Fruit fly (Drosophila melanogaster) whole organism, embryonic: ENCODE measurements around the gene CG32797.

Source experiments
- Adf1 ChIP-seq: fragments of 200-800 bp; sonication (Bioruptor generic); IDR thresholded peaks from 2 replicates; pipeline ENCODE4 v1.3.6; 2022; ENCODE audit warnings: missing biosample characterization, missing genetic modification characterization
- Atf6 ChIP-seq: fragments of 200-800 bp; sonication (Bioruptor generic); IDR thresholded peaks from 2 replicates; pipeline ENCODE4 v1.3.6; 2022; ENCODE audit warnings: missing biosample characterization, missing genetic modification characterization
- Bgb ChIP-seq: fragments of 200-800 bp; sonication (Bioruptor generic); IDR thresholded peaks from 2 replicates; pipeline ENCODE4 v1.3.6; 2022; ENCODE audit warnings: missing biosample characterization, missing genetic modification characterization; ENCODE audit not compliant: partially characterized antibody
- Bteb2 ChIP-seq: fragments of 200-800 bp; sonication (Bioruptor generic); optimal IDR thresholded peaks from 2 replicates; lab custom pipeline; 2016; ENCODE audit warnings: missing biosample characterization, missing genetic modification characterization
- CG1024 ChIP-seq: fragments of 200-800 bp; sonication (Bioruptor generic); IDR thresholded peaks from 2 replicates; pipeline ENCODE4 v1.3.6; 2022; ENCODE audit warnings: missing biosample characterization, missing genetic modification characterization
- CG10366 ChIP-seq: fragments of 200-800 bp; sonication (Bioruptor generic); IDR thresholded peaks from 2 replicates; pipeline ENCODE4 v1.3.6; 2022; ENCODE audit warnings: missing biosample characterization, missing genetic modification characterization
- CG15011 ChIP-seq: fragments of 200-800 bp; sonication (Bioruptor generic); optimal IDR thresholded peaks from 3 replicates; lab custom pipeline; 2018; ENCODE audit warnings: missing biosample characterization, mild to moderate bottlenecking, missing genetic modification characterization
- CG16813 ChIP-seq: fragments of 200-800 bp; sonication (Bioruptor generic); IDR thresholded peaks from 3 replicates; pipeline ENCODE4 v1.3.6; 2022; ENCODE audit warnings: missing biosample characterization, missing genetic modification characterization; ENCODE audit not compliant: partially characterized antibody
- CG18476 ChIP-seq: fragments of 200-800 bp; sonication (Bioruptor generic); optimal IDR thresholded peaks from 2 replicates; lab custom pipeline; 2016; ENCODE audit warnings: missing biosample characterization, mild to moderate bottlenecking, missing genetic modification characterization
- CG2129 ChIP-seq: fragments of 200-800 bp; sonication (Bioruptor generic); IDR thresholded peaks from 2 replicates; pipeline ENCODE4 v1.3.6; 2022; ENCODE audit warnings: missing biosample characterization, missing genetic modification characterization; ENCODE audit not compliant: partially characterized antibody
- CG2199 ChIP-seq: fragments of 200-800 bp; sonication (Bioruptor generic); IDR thresholded peaks from 3 replicates; pipeline ENCODE4 v1.3.6; 2022; ENCODE audit warnings: missing biosample characterization, missing genetic modification characterization
- CG3281 ChIP-seq: fragments of 200-800 bp; sonication (Bioruptor generic); optimal IDR thresholded peaks from 3 replicates; lab custom pipeline; 2017; ENCODE audit warnings: missing biosample characterization, mild to moderate bottlenecking, missing genetic modification characterization
- CG3726 ChIP-seq: fragments of 200-800 bp; sonication (Bioruptor generic); IDR thresholded peaks from 3 replicates; pipeline ENCODE4, ENCODE4 v1.3.6; 2022; ENCODE audit warnings: missing biosample characterization, missing genetic modification characterization
- CG4707 ChIP-seq: fragments of 200-800 bp; sonication (Bioruptor generic); optimal IDR thresholded peaks from 2 replicates; lab custom pipeline; 2018; ENCODE audit warnings: missing biosample characterization, mild to moderate bottlenecking, missing genetic modification characterization, moderate library complexity
- CG7271 ChIP-seq: fragments of 200-800 bp; sonication (Bioruptor generic); optimal IDR thresholded peaks from 2 replicates; lab custom pipeline; 2018; ENCODE audit warnings: missing biosample characterization, mild to moderate bottlenecking, missing genetic modification characterization, moderate library complexity
- CG7963 ChIP-seq: fragments of 200-800 bp; sonication (Bioruptor generic); IDR thresholded peaks from 3 replicates; pipeline ENCODE4 v1.3.6; 2022; ENCODE audit warnings: missing biosample characterization, missing genetic modification characterization; ENCODE audit not compliant: partially characterized antibody
- CG9437 ChIP-seq: fragments of 200-800 bp; sonication (Bioruptor generic); optimal IDR thresholded peaks from 2 replicates; lab custom pipeline; 2018; ENCODE audit warnings: missing biosample characterization, mild to moderate bottlenecking, missing genetic modification characterization
- CG9609 ChIP-seq: fragments of 200-800 bp; sonication (Bioruptor generic); optimal IDR thresholded peaks from 3 replicates; lab custom pipeline; 2016; ENCODE audit warnings: missing biosample characterization, missing genetic modification characterization
- CG9817 ChIP-seq: fragments of 200-800 bp; sonication (Bioruptor generic); optimal IDR thresholded peaks from 2 replicates; lab custom pipeline; 2018; ENCODE audit warnings: missing biosample characterization, mild to moderate bottlenecking, missing genetic modification characterization, moderate library complexity
- CHES-1-like ChIP-seq: fragments of 200-800 bp; sonication (Bioruptor generic); optimal IDR thresholded peaks from 2 replicates; lab custom pipeline; 2016; ENCODE audit warnings: missing biosample characterization, missing genetic modification characterization
- Drgx ChIP-seq: fragments of 200-800 bp; sonication (Bioruptor generic); IDR thresholded peaks from 2 replicates; pipeline ENCODE4 v1.3.6; 2022; ENCODE audit warnings: missing biosample characterization, missing genetic modification characterization
- HmgZ ChIP-seq: fragments of 200-800 bp; sonication (Bioruptor generic); optimal IDR thresholded peaks from 2 replicates; lab custom pipeline; 2018; ENCODE audit warnings: missing biosample characterization, mild to moderate bottlenecking, missing genetic modification characterization
- Hsf ChIP-seq: fragments of 200-800 bp; sonication (Bioruptor generic); optimal IDR thresholded peaks from 3 replicates; lab custom pipeline; 2016; ENCODE audit warnings: missing biosample characterization, missing genetic modification characterization
- Meics ChIP-seq: fragments of 200-800 bp; sonication (Bioruptor generic); optimal IDR thresholded peaks from 2 replicates; lab custom pipeline; 2017; ENCODE audit warnings: missing biosample characterization, mild to moderate bottlenecking, missing genetic modification characterization
- NC2β ChIP-seq: fragments of 200-800 bp; sonication (Bioruptor generic); optimal IDR thresholded peaks from 2 replicates; lab custom pipeline; 2016; ENCODE audit warnings: missing biosample characterization, missing genetic modification characterization
- Six4 ChIP-seq: fragments of 200-800 bp; sonication (Bioruptor generic); optimal IDR thresholded peaks from 2 replicates; lab custom pipeline; 2016; ENCODE audit warnings: missing biosample characterization, missing genetic modification characterization
- Sry-δ ChIP-seq: fragments of 200-800 bp; sonication (Bioruptor generic); optimal IDR thresholded peaks from 2 replicates; lab custom pipeline; 2016; ENCODE audit warnings: missing biosample characterization, missing genetic modification characterization
- Ssrp ChIP-seq: fragments of 200-800 bp; sonication (Bioruptor generic); optimal IDR thresholded peaks from 2 replicates; lab custom pipeline; 2018; ENCODE audit warnings: missing biosample characterization, mild to moderate bottlenecking, missing genetic modification characterization, moderate library complexity
- Stat92E ChIP-seq, 3 experiments: fragments of >200 bp in 2 of 3; fragments of 200-800 bp in 1 of 3; sonication (Bioruptor generic) in 1 of 3; optimal IDR thresholded peaks; 2 replicates each; lab custom pipeline; 2017 to 2019; ENCODE audit warnings: missing biosample characterization in 3 of 3, missing genetic modification characterization in 3 of 3, mild to moderate bottlenecking in 1 of 3, moderate library complexity in 1 of 3
- Usf ChIP-seq: fragments of 200-800 bp; sonication (Bioruptor generic); optimal IDR thresholded peaks from 2 replicates; lab custom pipeline; 2017; ENCODE audit warnings: missing genotype, missing biosample characterization, missing genetic modification characterization
- Xrp1 ChIP-seq: fragments of 200-800 bp; sonication (Bioruptor generic); IDR thresholded peaks from 2 replicates; pipeline ENCODE4 v1.3.6; 2022; ENCODE audit warnings: missing biosample characterization, missing genetic modification characterization
- ase ChIP-seq: fragments of 200-800 bp; sonication (Bioruptor generic); IDR thresholded peaks from 3 replicates; pipeline ENCODE4 v1.3.6; 2022; ENCODE audit warnings: missing biosample characterization, missing genetic modification characterization
- croc ChIP-seq: fragments of 200-800 bp; sonication (Bioruptor generic); conservative IDR thresholded peaks from 3 replicates; pipeline ENCODE4 v1.3.6; 2022; ENCODE audit warnings: missing biosample characterization, missing genetic modification characterization
- dimm ChIP-seq: fragments of 200-800 bp; sonication (Bioruptor generic); IDR thresholded peaks from 2 replicates; pipeline ENCODE4 v1.3.6; 2022; ENCODE audit warnings: missing biosample characterization, missing genetic modification characterization
- gsb ChIP-seq: fragments of 200-800 bp; sonication (Bioruptor generic); IDR thresholded peaks from 2 replicates; pipeline ENCODE4 v1.3.6; 2022; ENCODE audit warnings: missing biosample characterization, missing genetic modification characterization
- jing ChIP-seq: fragments of 200-800 bp; sonication (Bioruptor generic); optimal IDR thresholded peaks from 2 replicates; lab custom pipeline; 2018; ENCODE audit warnings: missing biosample characterization, mild to moderate bottlenecking, missing genetic modification characterization
- jumu ChIP-seq: fragments of 200-800 bp; sonication (Bioruptor generic); optimal IDR thresholded peaks from 3 replicates; lab custom pipeline; 2016; ENCODE audit warnings: missing biosample characterization, missing genetic modification characterization
- ken ChIP-seq: fragments of 200-800 bp; sonication (Bioruptor generic); IDR thresholded peaks from 3 replicates; pipeline ENCODE4 v1.3.6; 2022; ENCODE audit warnings: missing biosample characterization, missing genetic modification characterization
- maf-S ChIP-seq: fragments of 200-800 bp; sonication (Bioruptor generic); optimal IDR thresholded peaks from 2 replicates; lab custom pipeline; 2016; ENCODE audit warnings: missing biosample characterization, missing genetic modification characterization
- nerfin-1 ChIP-seq: fragments of 200-800 bp; sonication (Bioruptor generic); optimal IDR thresholded peaks from 3 replicates; lab custom pipeline; 2019; ENCODE audit warnings: missing biosample characterization, mild to moderate bottlenecking, missing genetic modification characterization, moderate library complexity
- nerfin-2 ChIP-seq: fragments of 200-800 bp; sonication (Bioruptor generic); IDR thresholded peaks from 2 replicates; pipeline ENCODE4 v1.3.6; 2022; ENCODE audit warnings: missing biosample characterization, missing genetic modification characterization; ENCODE audit not compliant: partially characterized antibody
- prd ChIP-seq, 3 experiments: fragments of >200 bp in 2 of 3; fragments of 200-800 bp in 1 of 3; sonication (Bioruptor generic) in 1 of 3; optimal IDR thresholded peaks in 2 of 3; IDR thresholded peaks in 1 of 3; 2 replicates in 2 of 3; 3 replicates in 1 of 3; pipeline versions ENCODE4 v1.3.6 to Lab custom; 2017 to 2022; ENCODE audit warnings: missing biosample characterization in 1 of 3, missing genetic modification characterization in 1 of 3
- schlank ChIP-seq: fragments of 200-800 bp; sonication (Bioruptor generic); optimal IDR thresholded peaks from 2 replicates; lab custom pipeline; 2018; ENCODE audit warnings: missing biosample characterization, mild to moderate bottlenecking, missing genetic modification characterization
- scrt ChIP-seq: fragments of 200-800 bp; sonication (Bioruptor generic); optimal IDR thresholded peaks from 2 replicates; lab custom pipeline; 2018; ENCODE audit warnings: missing biosample characterization, mild to moderate bottlenecking, missing genetic modification characterization, moderate library complexity
- slp2 ChIP-seq: fragments of 200-800 bp; sonication (Bioruptor generic); optimal IDR thresholded peaks from 2 replicates; lab custom pipeline; 2016; ENCODE audit warnings: missing biosample characterization, missing genetic modification characterization
- so ChIP-seq: fragments of 200-800 bp; sonication (Bioruptor generic); IDR thresholded peaks from 3 replicates; pipeline ENCODE4 v1.3.6; 2022; ENCODE audit warnings: missing biosample characterization, missing genetic modification characterization
- stc ChIP-seq: fragments of 200-800 bp; sonication (Bioruptor generic); IDR thresholded peaks from 2 replicates; pipeline ENCODE4 v1.3.6; 2022; ENCODE audit warnings: missing biosample characterization, missing genetic modification characterization
- sug ChIP-seq: fragments of 200-800 bp; optimal IDR thresholded peaks from 2 replicates; lab custom pipeline; 2019; ENCODE audit warnings: missing biosample characterization, mild to moderate bottlenecking, missing genetic modification characterization, moderate library complexity
- tgo ChIP-seq: fragments of 200-800 bp; sonication (Bioruptor generic); IDR thresholded peaks from 3 replicates; pipeline ENCODE4 v1.3.6; 2022; ENCODE audit warnings: missing biosample characterization, missing genetic modification characterization
- unpg ChIP-seq: fragments of 200-800 bp; sonication (Bioruptor generic); optimal IDR thresholded peaks from 3 replicates; lab custom pipeline; 2018; ENCODE audit warnings: missing biosample characterization, mild to moderate bottlenecking, missing genetic modification characterization, moderate library complexity

The CG32797 gene

DNA sequence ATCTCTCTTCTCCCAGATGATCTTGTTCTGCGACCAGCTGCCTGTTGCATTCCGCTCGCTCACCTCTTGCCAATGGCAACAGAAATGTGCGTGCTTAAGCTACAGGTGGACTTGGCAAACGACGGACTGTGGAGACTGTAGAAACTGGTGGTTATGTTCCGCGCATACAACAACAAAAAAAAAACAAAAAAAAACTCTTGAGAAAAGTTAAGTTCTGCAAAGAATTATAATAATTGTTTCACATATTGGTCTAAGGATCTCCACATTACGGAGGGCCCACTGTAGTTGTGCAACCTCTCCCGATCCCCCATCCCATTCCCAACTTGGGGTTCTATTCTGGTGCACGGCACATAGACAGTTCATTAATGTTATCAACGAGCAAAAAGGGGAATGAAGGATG lies 42.9 kb upstream of the CG32797 start (continued):
- TF ChIP-seq maf-S (no peak), Bteb2 (GFP tag; lab: Kevin White, UChicago) (peak; percentile 4), stc (peak; percentile 47; the same call in 1 of the 2 replicates), Atf6 (GFP tag; lab: Robert Waterston, UW) (no peak), Drgx (GFP tag; lab: Robert Waterston, UW) (peak; percentile 92), Stat92E (GFP tag; optimal IDR thresholded peaks at IDR 0.05; lab: Kevin White, UChicago) (peak in 1 of 3 experiments; percentile 38), so (peak; percentile 45; the same call in 1 of the 3 replicates), CG3281 (GFP tag; lab: Kevin White, UChicago) (no peak), tgo (GFP tag; lab: Robert Waterston, UW) (peak; percentile 61), unpg (GFP tag; lab: Kevin White, UChicago) (peak; percentile 80), prd (optimal IDR thresholded peaks at IDR 0.05; lab: Kevin White, UChicago) (no peak), prd (GFP tag; IDR thresholded peaks at IDR 0.05; lab: Robert Waterston, UW) (peak; percentile 90), Usf (GFP tag; lab: Kevin White, UChicago) (peak; percentile 32), sug (no peak), Six4 (GFP tag; lab: Kevin White, UChicago) (peak; percentile 73), CG4707 (GFP tag; lab: Kevin White, UChicago) (peak; percentile 62), CG2199 (GFP tag; lab: Robert Waterston, UW) (peak; percentile 41; the same call in 2 of the 3 replicates), CG18476 (peak; percentile 61), croc (GFP tag; lab: Robert Waterston, UW) (peak; percentile 77), CG7271 (peak; percentile 29), Meics (GFP tag; lab: Kevin White, UChicago) (peak; percentile 21), schlank (no peak), gsb (no peak), Hsf (GFP tag; lab: Kevin White, UChicago) (peak; percentile 80), slp2 (peak; percentile 63), Xrp1 (GFP tag; lab: Robert Waterston, UW) (peak; percentile 92), CG3726 (GFP tag; lab: Robert Waterston, UW) (peak; percentile 65; the same call in 1 of the 3 replicates), CG9609 (GFP tag; lab: Kevin White, UChicago) (peak; percentile 67), ken (GFP tag; lab: Robert Waterston, UW) (peak; percentile 80), nerfin-2 (GFP tag; lab: Robert Waterston, UW) (no peak), CHES-1-like (GFP tag; lab: Kevin White, UChicago) (peak; percentile 56), HmgZ (tag; lab: Kevin White, UChicago) (peak; percentile 7), scrt (no peak), CG1024 (GFP tag; lab: Robert Waterston, UW) (peak; percentile 48; the same call in 1 of the 2 replicates), Bgb (no peak), Ssrp (peak; percentile 75), CG7963 (GFP tag; lab: Robert Waterston, UW) (no peak), CG2129 (GFP tag; lab: Robert Waterston, UW) (no peak), Adf1 (GFP tag; lab: Robert Waterston, UW) (no peak), CG16813 (GFP tag; lab: Robert Waterston, UW) (no peak), nerfin-1 (tag; lab: Kevin White, UChicago) (peak; percentile 68), ase (GFP tag; lab: Robert Waterston, UW) (peak; percentile 65; the same call in 2 of the 3 replicates), NC2β (GFP tag; lab: Kevin White, UChicago) (peak; percentile 69), jing (GFP tag; lab: Kevin White, UChicago) (peak; percentile 47), CG15011 (peak; percentile 29), CG9817 (tag; lab: Kevin White, UChicago) (peak; percentile 30), jumu (peak; percentile 79), Sry-δ (GFP tag; lab: Kevin White, UChicago) (peak; percentile 37), CG10366 (GFP tag; lab: Robert Waterston, UW) (peak; percentile 65; the same call in 1 of the 2 replicates), dimm (GFP tag; lab: Robert Waterston, UW) (peak; percentile 52; the same call in 1 of the 2 replicates), CG9437 (peak; percentile 4)
